Worm (Caenorhabditis elegans) whole organism, early embryonic: ENCODE data around the gene srd-33.

Source experiments
- B0310.2 ChIP-seq: sonication (generic microtip); optimal IDR thresholded peaks from 2 replicates; lab custom pipeline; 2016; ENCODE audit warnings: mild to moderate bottlenecking, missing genetic modification characterization, missing compliant biosample characterization
- F13C5.2 ChIP-seq: sonication (generic microtip); optimal IDR thresholded peaks from 2 replicates; lab custom pipeline; 2017; ENCODE audit warnings: mild to moderate bottlenecking, missing genetic modification characterization, inconsistent platforms, missing compliant biosample characterization
- aly-1 ChIP-seq: sonication (generic microtip); optimal IDR thresholded peaks from 2 replicates; lab custom pipeline; 2016; ENCODE audit warnings: missing genetic modification characterization, missing compliant biosample characterization
- ama-1 ChIP-seq: fragments of 150-350 bp; optimal IDR thresholded peaks from 2 replicates; lab custom pipeline; 2014
- ceh-13 ChIP-seq: fragments of 200-800 bp; sonication (Bioruptor generic); optimal IDR thresholded peaks from 2 replicates; lab custom pipeline; 2018; ENCODE audit warnings: mild to moderate bottlenecking, missing genetic modification characterization, missing compliant biosample characterization
- ceh-36 ChIP-seq: sonication (generic microtip); optimal IDR thresholded peaks from 2 replicates; lab custom pipeline; 2016; ENCODE audit warnings: missing genetic modification characterization, inconsistent platforms, missing compliant biosample characterization
- ets-7 ChIP-seq: sonication (generic microtip); optimal IDR thresholded peaks from 2 replicates; lab custom pipeline; 2016; ENCODE audit warnings: missing genotype, missing genetic modification characterization, missing compliant biosample characterization
- flt-1 ChIP-seq: fragments of 200-800 bp; sonication (Bioruptor generic); IDR thresholded peaks from 2 replicates; pipeline ENCODE4 v1.3.6; 2022; ENCODE audit warnings: missing genetic modification characterization, missing compliant biosample characterization
- hmbx-1 ChIP-seq: sonication (generic microtip); optimal IDR thresholded peaks from 2 replicates; lab custom pipeline; 2016; ENCODE audit warnings: mild to moderate bottlenecking, missing genetic modification characterization, missing compliant biosample characterization
- hmg-4 ChIP-seq: fragments of 200-800 bp; sonication (Bioruptor generic); optimal IDR thresholded peaks from 2 replicates; lab custom pipeline; 2018; ENCODE audit warnings: mild to moderate bottlenecking, missing genetic modification characterization, missing compliant biosample characterization
- hnd-1 ChIP-seq: sonication (generic microtip); optimal IDR thresholded peaks from 2 replicates; lab custom pipeline; 2016; ENCODE audit warnings: missing genetic modification characterization, missing compliant biosample characterization
- pes-1 ChIP-seq: fragments of 200-800 bp; sonication (Bioruptor generic); IDR thresholded peaks from 2 replicates; pipeline ENCODE4 v1.3.6; 2022; ENCODE audit warnings: missing genetic modification reagents, missing genetic modification characterization, missing compliant biosample characterization
- scrt-1 ChIP-seq: fragments of 200-800 bp; sonication (Bioruptor generic); IDR thresholded peaks from 2 replicates; pipeline ENCODE4 v1.3.6; 2022; ENCODE audit warnings: missing genetic modification characterization, missing compliant biosample characterization
- sea-1 ChIP-seq: fragments of 200-800 bp; sonication (Bioruptor generic); conservative IDR thresholded peaks from 2 replicates; pipeline ENCODE4 v1.3.6; 2022; ENCODE audit warnings: missing genetic modification characterization, missing compliant biosample characterization
- tbx-11 ChIP-seq: fragments of 200-800 bp; sonication (Bioruptor generic); IDR thresholded peaks from 2 replicates; pipeline ENCODE4 v1.3.6; 2022; ENCODE audit warnings: missing genetic modification characterization, missing compliant biosample characterization
- tbx-37 ChIP-seq: fragments of 200-800 bp; sonication (Bioruptor generic); conservative IDR thresholded peaks from 2 replicates; pipeline ENCODE4 v1.3.6; 2022; ENCODE audit warnings: missing genetic modification reagents, missing genetic modification characterization, missing compliant biosample characterization
- tra-4 ChIP-seq: sonication (generic microtip); optimal IDR thresholded peaks from 2 replicates; lab custom pipeline; 2017; ENCODE audit warnings: missing genetic modification characterization, missing compliant biosample characterization

Gene srd-33

ce11 chrV:4842544-4842943, 29.5 kb upstream of the srd-33 start, which contains the start of the genes cwp-2 and cwp-3:
TSS of gene cwp-2 (minus strand) at chrV:4842644.
TSS of gene cwp-3 (plus strand) at chrV:4842836.
- TF ChIP-seq aly-1 (tag; lab: Kevin White, UChicago): no peak
- TF ChIP-seq ceh-13 (GFP tag; lab: Kevin White, UChicago): no peak
- TF ChIP-seq ama-1 (lab: Kevin White, UChicago): no peak
- no peak for TF ChIP-seq tbx-11 (GFP tag; lab: Robert Waterston, UW)
- no peak for TF ChIP-seq B0310.2 (tag; lab: Kevin White, UChicago)
- TF ChIP-seq sea-1: no peak
- no peak for TF ChIP-seq F13C5.2 (tag; lab: Kevin White, UChicago)
- no peak for TF ChIP-seq hnd-1
- TF ChIP-seq flt-1 (GFP tag; lab: Robert Waterston, UW): no peak
- TF ChIP-seq scrt-1 (GFP tag; lab: Robert Waterston, UW): no peak
- no peak for TF ChIP-seq hmbx-1 (tag; lab: Kevin White, UChicago)
- no peak for TF ChIP-seq pes-1 (GFP tag; lab: Robert Waterston, UW)
- no peak for TF ChIP-seq ets-7
- no peak for TF ChIP-seq hmg-4 (GFP tag; lab: Kevin White, UChicago)
- TF ChIP-seq tbx-37: no peak
- TF ChIP-seq ceh-36 (tag; lab: Kevin White, UChicago): no peak
- no peak for TF ChIP-seq tra-4

- TF ChIP-seq ceh-13 (GFP tag; lab: Kevin White, UChicago) (no peak), ceh-36 (tag; lab: Kevin White, UChicago) (no peak)
Observed at ce11 chrV:4844591-4844990, 27.5 kb upstream of the srd-33 start, which contains the start of gene abhd-5.2. TSS of gene abhd-5.2 (plus strand) at chrV:4844685.

- TF ChIP-seq ets-7 (no peak), sea-1 (no peak), pes-1 (GFP tag; lab: Robert Waterston, UW) (no peak), hnd-1 (no peak)
Observed at ce11 chrV:4846507-4846906, 25.6 kb upstream of the srd-33 start.

ce11 chrV:4847424-4847823, 24.7 kb upstream of the srd-33 start, which contains the start of gene abhd-5.1:
TSS of gene abhd-5.1 (plus strand) at chrV:4847653.
- TF ChIP-seq tbx-37 (no peak), scrt-1 (GFP tag; lab: Robert Waterston, UW) (no peak), tbx-11 (GFP tag; lab: Robert Waterston, UW) (no peak), sea-1 (no peak), ets-7 (no peak)

ce11 chrV:4850446-4850845, 21.6 kb upstream of the srd-33 start:
- TF ChIP-seq flt-1 (GFP tag; lab: Robert Waterston, UW) (no peak), tbx-11 (GFP tag; lab: Robert Waterston, UW) (no peak), ets-7 (no peak), hmbx-1 (tag; lab: Kevin White, UChicago) (no peak), sea-1 (no peak), F13C5.2 (tag; lab: Kevin White, UChicago) (no peak), hmg-4 (GFP tag; lab: Kevin White, UChicago) (no peak), tbx-37 (no peak), ceh-13 (GFP tag; lab: Kevin White, UChicago) (no peak), pes-1 (GFP tag; lab: Robert Waterston, UW) (no peak), tra-4 (no peak), scrt-1 (GFP tag; lab: Robert Waterston, UW) (no peak), ceh-36 (tag; lab: Kevin White, UChicago) (no peak), B0310.2 (tag; lab: Kevin White, UChicago) (no peak), hnd-1 (no peak), aly-1 (tag; lab: Kevin White, UChicago) (no peak)

ce11 chrV:4851138-4851537, 21.0 kb upstream of the srd-33 start, which contains the start of gene nex-4:
TSS of gene nex-4 (plus strand) at chrV:4851438.
- TF ChIP-seq B0310.2 (tag; lab: Kevin White, UChicago) (no peak), hnd-1 (no peak), scrt-1 (GFP tag; lab: Robert Waterston, UW) (no peak), flt-1 (GFP tag; lab: Robert Waterston, UW) (no peak), hmbx-1 (tag; lab: Kevin White, UChicago) (no peak), ama-1 (lab: Kevin White, UChicago) (no peak), aly-1 (tag; lab: Kevin White, UChicago) (no peak), ceh-13 (GFP tag; lab: Kevin White, UChicago) (no peak), tbx-37 (no peak), sea-1 (no peak), tra-4 (no peak)

ce11 chrV:4851969-4852368, 20.1 kb upstream of the srd-33 start:
- TF ChIP-seq sea-1 (no peak), ceh-36 (tag; lab: Kevin White, UChicago) (no peak), tbx-11 (GFP tag; lab: Robert Waterston, UW) (no peak), hnd-1 (no peak)

- no peak for TF ChIP-seq ceh-36 (tag; lab: Kevin White, UChicago)
- TF ChIP-seq ama-1 (lab: Kevin White, UChicago): no peak
Observed at ce11 chrV:4857561-4857960, 14.5 kb upstream of the srd-33 start.

- TF ChIP-seq ceh-36 (tag; lab: Kevin White, UChicago) (peak; percentile 1), ceh-13 (GFP tag; lab: Kevin White, UChicago) (no peak), sea-1 (no peak), flt-1 (GFP tag; lab: Robert Waterston, UW) (no peak), tbx-11 (GFP tag; lab: Robert Waterston, UW) (no peak), aly-1 (tag; lab: Kevin White, UChicago) (no peak), hmbx-1 (tag; lab: Kevin White, UChicago) (no peak), B0310.2 (tag; lab: Kevin White, UChicago) (no peak), tbx-37 (no peak), F13C5.2 (tag; lab: Kevin White, UChicago) (peak; percentile 41), tra-4 (no peak), scrt-1 (GFP tag; lab: Robert Waterston, UW) (no peak), hmg-4 (GFP tag; lab: Kevin White, UChicago) (no peak)
Observed at ce11 chrV:4860525-4860924, 11.6 kb upstream of the srd-33 start.
